Worm (Caenorhabditis elegans): ENCODE data around the gene Y69H2.10.

DNA sequence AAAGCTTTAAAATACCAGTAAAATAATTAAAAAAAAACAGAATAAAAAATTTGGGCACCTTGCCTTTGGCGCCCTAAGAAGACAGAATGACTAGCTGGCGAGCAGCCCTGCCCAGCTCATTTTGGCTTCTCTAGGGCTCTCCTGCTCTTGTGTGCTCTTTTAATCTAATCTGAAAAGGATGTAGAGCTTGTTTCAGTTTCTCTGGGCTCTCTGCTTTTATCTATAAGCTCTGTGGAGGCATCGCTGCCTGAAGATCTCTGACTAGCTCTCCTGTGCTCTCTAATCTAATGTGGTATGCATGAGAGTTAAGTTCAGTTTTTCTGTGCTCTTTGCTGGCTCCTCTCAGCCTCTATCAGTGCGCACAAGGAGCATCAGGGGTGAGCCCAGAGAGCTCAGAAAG, 55.7 kb downstream of the Y69H2.10 start:
- TF ChIP-seq dve-1 (tag; optimal IDR thresholded peaks at IDR 0.05) (no peak), T23F11.4 (GFP tag; optimal IDR thresholded peaks at IDR 0.05) (no peak), K09A11.1 (tag; optimal IDR thresholded peaks at IDR 0.05; ENCODE audit: insufficient read depth) (no peak), F13H6.1 (tag; optimal IDR thresholded peaks at IDR 0.05) (no peak), ceh-2 (tag; optimal IDR thresholded peaks at IDR 0.05) (no peak)
